Worm (Caenorhabditis elegans): ENCODE data around the gene tomm-20.

tomm-20 gene

ce11 chrV:12329173-12329572 is 14.1 kb downstream of the tomm-20 start:
- TF ChIP-seq alr-1 (tag; optimal IDR thresholded peaks at IDR 0.05) (no peak), unc-55 (GFP tag; optimal IDR thresholded peaks at IDR 0.05) (no peak), elt-3 (tag; optimal IDR thresholded peaks at IDR 0.05) (no peak), sem-4 (tag; optimal IDR thresholded peaks at IDR 0.05) (no peak), fos-1 (tag; optimal IDR thresholded peaks at IDR 0.05) (no peak), ztf-11 (tag; optimal IDR thresholded peaks at IDR 0.05) (no peak), ceh-16 (tag; optimal IDR thresholded peaks at IDR 0.05) (no peak), lsy-2 (tag; optimal IDR thresholded peaks at IDR 0.05) (no peak), mbf-1 (tag; optimal IDR thresholded peaks at IDR 0.05) (no peak), unc-62 (GFP tag; optimal IDR thresholded peaks at IDR 0.05) (no peak), peb-1 (tag; optimal IDR thresholded peaks at IDR 0.05) (no peak), nhr-25 (tag; optimal IDR thresholded peaks at IDR 0.05) (no peak), dmd-4 (tag; optimal IDR thresholded peaks at IDR 0.05) (no peak), nhr-6 (tag; optimal IDR thresholded peaks at IDR 0.05) (no peak), C34F6.9 (tag; optimal IDR thresholded peaks at IDR 0.05) (no peak), egl-27 (tag; optimal IDR thresholded peaks at IDR 0.05) (no peak), nhr-12 (tag; optimal IDR thresholded peaks at IDR 0.05) (no peak), zag-1 (tag; optimal IDR thresholded peaks at IDR 0.05) (no peak), nhr-129 (tag; optimal IDR thresholded peaks at IDR 0.05) (no peak)

ce11 chrV:12326638-12327037 is 16.6 kb downstream of the tomm-20 start:
- TF ChIP-seq C34F6.9 (tag; optimal IDR thresholded peaks at IDR 0.05) (peak; percentile 15), ZK546.5 (tag; optimal IDR thresholded peaks at IDR 0.05) (no peak), mab-5 (tag; optimal IDR thresholded peaks at IDR 0.05) (peak; percentile 9), F13H6.1 (tag; optimal IDR thresholded peaks at IDR 0.05) (no peak), unc-55 (GFP tag; optimal IDR thresholded peaks at IDR 0.05) (peak; percentile 6)

- TF ChIP-seq sma-9 (GFP tag; optimal IDR thresholded peaks at IDR 0.05) = peak; percentile 26
- no peak for TF ChIP-seq sma-9 (tag; optimal IDR thresholded peaks at IDR 0.05)
- TF ChIP-seq nhr-21 (tag; optimal IDR thresholded peaks at IDR 0.05) = peak; percentile 15
- no peak for TF ChIP-seq nhr-6 (tag; optimal IDR thresholded peaks at IDR 0.05)
- TF ChIP-seq lsy-2 (tag; optimal IDR thresholded peaks at IDR 0.05) = peak in 1 of 2 experiments; percentile 18
- no peak for TF ChIP-seq nhr-23 (tag; optimal IDR thresholded peaks at IDR 0.05)
Measured at ce11 chrV:12320274-12320839, 22.9 kb downstream of the tomm-20 start.

ce11 chrV:12317894-12318553 is 25.2 kb downstream of the tomm-20 start, which contains the start of the genes R04F11.5 and R04F11.2:
Gene R04F11.5 (minus strand): TSS chrV:12318019.
Gene R04F11.2 (plus strand): TSS chrV:12318381.
- peak; percentile 72 for TF ChIP-seq fos-1 (tag; optimal IDR thresholded peaks at IDR 0.05)
- TF ChIP-seq egl-27 (tag; optimal IDR thresholded peaks at IDR 0.05) = no peak
- no peak for TF ChIP-seq ztf-11 (tag; optimal IDR thresholded peaks at IDR 0.05)
- TF ChIP-seq ceh-82 (tag; optimal IDR thresholded peaks at IDR 0.05) = no peak
- TF ChIP-seq alr-1 (tag; optimal IDR thresholded peaks at IDR 0.05) = no peak
- TF ChIP-seq crh-2 (tag; optimal IDR thresholded peaks at IDR 0.05) = peak; percentile 88
- TF ChIP-seq lsy-2 (tag; optimal IDR thresholded peaks at IDR 0.05) = peak; percentile 95 to 99
- TF ChIP-seq sma-3 (GFP tag; optimal IDR thresholded peaks at IDR 0.05) = peak; percentile 71
- TF ChIP-seq sma-9 (GFP tag; optimal IDR thresholded peaks at IDR 0.05) = peak; percentile 75
- TF ChIP-seq sma-9 (tag; optimal IDR thresholded peaks at IDR 0.05) = no peak
- TF ChIP-seq sem-4 (tag; optimal IDR thresholded peaks at IDR 0.05) = peak; percentile 68
- TF ChIP-seq mab-5 (tag; optimal IDR thresholded peaks at IDR 0.05) = peak; percentile 55
- TF ChIP-seq ceh-16 (tag; optimal IDR thresholded peaks at IDR 0.05) = peak; percentile 16
- TF ChIP-seq ztf-4 (tag; optimal IDR thresholded peaks at IDR 0.05) = peak; percentile 25
- peak; percentile 24 for TF ChIP-seq nhr-77 (tag; optimal IDR thresholded peaks at IDR 0.05)
- TF ChIP-seq lin-11 (tag; optimal IDR thresholded peaks at IDR 0.05) = peak; percentile 58
- TF ChIP-seq ZK546.5 (tag; optimal IDR thresholded peaks at IDR 0.05) = peak; percentile 23
- peak; percentile 39 for TF ChIP-seq ama-1 (optimal IDR thresholded peaks at IDR 0.05)
- TF ChIP-seq gmeb-1 (tag; optimal IDR thresholded peaks at IDR 0.05) = peak; percentile 83
- peak; percentile 94 for TF ChIP-seq C34F6.9 (tag; optimal IDR thresholded peaks at IDR 0.05)
- peak; percentile 72 for TF ChIP-seq nhr-21 (tag; optimal IDR thresholded peaks at IDR 0.05)
- TF ChIP-seq snpc-4 (tag; optimal IDR thresholded peaks at IDR 0.05) = peak; percentile 27
- peak; percentile 83 for TF ChIP-seq nhr-129 (tag; optimal IDR thresholded peaks at IDR 0.05)
- peak; percentile 95 for TF ChIP-seq unc-55 (GFP tag; optimal IDR thresholded peaks at IDR 0.05)
- TF ChIP-seq F13H6.1 (tag; optimal IDR thresholded peaks at IDR 0.05) = no peak
- peak; percentile 80 for TF ChIP-seq nhr-25 (tag; optimal IDR thresholded peaks at IDR 0.05)
- TF ChIP-seq lin-13 (GFP tag; optimal IDR thresholded peaks at IDR 0.05) = peak; percentile 81

All from whole organism, L2 larva.